ENCODE assay signal across 1 worm cellular context in the genomic region with DNA sequence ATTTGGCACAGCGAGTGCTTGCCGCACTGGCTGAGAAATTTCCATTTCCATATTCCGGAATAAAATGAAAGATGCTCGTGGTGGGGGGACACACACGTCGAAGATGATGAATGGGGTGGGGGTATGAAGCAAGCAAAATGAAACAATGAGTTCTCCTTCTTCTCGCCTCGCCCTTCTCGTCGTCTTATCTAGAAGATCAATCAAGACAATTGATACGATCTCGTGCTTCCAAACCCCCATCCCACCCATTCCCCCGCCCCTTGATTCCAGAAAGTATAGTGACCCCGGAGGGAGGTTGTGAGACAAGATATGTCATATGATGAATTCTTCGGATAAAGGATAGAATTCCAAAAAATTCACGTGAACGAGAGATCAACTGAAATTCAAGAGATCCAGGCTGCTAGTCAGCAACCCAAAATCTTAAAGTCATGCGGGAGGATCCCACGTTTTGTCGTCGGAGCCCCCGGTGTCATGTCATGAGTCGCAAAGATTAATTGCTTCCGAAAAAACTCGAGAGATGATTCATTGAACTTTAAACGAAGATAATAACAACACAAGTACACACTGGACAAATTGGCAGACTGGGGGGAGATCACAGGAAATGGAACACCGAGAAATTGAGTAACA.
TF ChIP-seq lines count a peak whose summit lies in the region.

No protein-coding gene starts in this region.

TF ChIP-seq in whole organism, L1 larva, 84 proteins besides CTCF, POLR2A, EP300 and RAD21 (continued from another document):
- TF ChIP-seq mdl-1 (tag; optimal IDR thresholded peaks at IDR 0.05; lab: Kevin White, UChicago) (peak in 1 of 2 experiments; percentile 23), nhr-11 (tag; optimal IDR thresholded peaks at IDR 0.05; lab: Kevin White, UChicago) (peak; percentile 55), lsy-2 (tag; optimal IDR thresholded peaks at IDR 0.05; lab: Kevin White, UChicago) (peak; percentile 9 to 62), nhr-20 (tag; optimal IDR thresholded peaks at IDR 0.05; lab: Kevin White, UChicago) (peak; percentile 35), dsc-1 (tag; optimal IDR thresholded peaks at IDR 0.05; lab: Kevin White, UChicago) (no peak), ceh-63 (GFP tag; optimal IDR thresholded peaks at IDR 0.05; lab: Kevin White, UChicago) (no peak), fkh-8 (tag; optimal IDR thresholded peaks at IDR 0.05; lab: Kevin White, UChicago) (no peak), zag-1 (tag; optimal IDR thresholded peaks at IDR 0.05; lab: Kevin White, UChicago) (no peak), blmp-1 (tag; optimal IDR thresholded peaks at IDR 0.05; lab: Kevin White, UChicago) (peak; percentile 16), Y116A8C.19 (tag; optimal IDR thresholded peaks at IDR 0.05; lab: Kevin White, UChicago; ENCODE audit: borderline replicate concordance) (no peak), efl-1 (optimal IDR thresholded peaks at IDR 0.05; lab: Kevin White, UChicago) (no peak), efl-1 (GFP tag; optimal IDR thresholded peaks at IDR 0.05 in 1 of 2; lab: Kevin White, UChicago) (peak in 1 of 2 experiments; percentile 84), isw-1 (GFP tag; IDR thresholded peaks at IDR 0.05; lab: Robert Waterston, UW) (no peak), ces-1 (GFP tag; optimal IDR thresholded peaks at IDR 0.05; lab: Kevin White, UChicago) (no peak), grh-1 (GFP tag; IDR thresholded peaks at IDR 0.05; lab: Robert Waterston, UW) (no peak), vab-15 (tag; optimal IDR thresholded peaks at IDR 0.05; lab: Kevin White, UChicago) (peak; percentile 68), rnt-1 (tag; optimal IDR thresholded peaks at IDR 0.05; lab: Kevin White, UChicago) (peak; percentile 15), nhr-71 (tag; optimal IDR thresholded peaks at IDR 0.05; lab: Kevin White, UChicago) (peak; percentile 65), ets-5 (GFP tag; IDR thresholded peaks at IDR 0.05; lab: Robert Waterston, UW) (no peak), egl-27 (tag; optimal IDR thresholded peaks at IDR 0.05; lab: Kevin White, UChicago) (no peak), ztf-4 (tag; optimal IDR thresholded peaks at IDR 0.05; lab: Kevin White, UChicago) (peak; percentile 24), nhr-19 (GFP tag; conservative IDR thresholded peaks at IDR 0.05; lab: Robert Waterston, UW) (peak; percentile 46), sup-37 (GFP tag; optimal IDR thresholded peaks at IDR 0.05; lab: Kevin White, UChicago) (peak; percentile 43)
